Worm (Caenorhabditis elegans): ENCODE results near the gene ttr-18.

DNA sequence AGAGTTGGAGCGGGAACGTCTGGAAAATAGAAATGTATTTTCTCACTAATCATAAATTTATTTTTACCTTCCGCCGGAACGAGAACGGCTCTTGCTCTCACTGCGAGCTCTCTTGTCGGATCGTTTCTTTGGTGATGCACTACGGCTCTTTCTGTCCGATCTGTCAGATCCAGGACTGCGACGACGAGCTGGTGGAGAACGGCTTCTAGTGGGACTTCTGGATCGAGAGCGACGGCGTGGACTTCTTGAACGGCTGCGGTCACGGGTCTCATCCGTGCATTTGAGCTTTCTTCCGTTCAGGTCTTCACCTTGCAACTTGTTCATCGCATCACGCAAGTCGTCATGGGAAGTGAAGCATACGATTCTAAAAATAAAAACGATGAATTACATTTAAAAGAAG is 34.8 kb downstream of the ttr-18 start:
- TF ChIP-seq ceh-13 (GFP tag; optimal IDR thresholded peaks at IDR 0.05) (no peak), ama-1 (optimal IDR thresholded peaks at IDR 0.05) (no peak), scrt-1 (GFP tag; IDR thresholded peaks at IDR 0.05) (no peak), aly-1 (tag; optimal IDR thresholded peaks at IDR 0.05) (no peak), sea-1 (GFP tag; conservative IDR thresholded peaks at IDR 0.05) (no peak), ceh-36 (tag; optimal IDR thresholded peaks at IDR 0.05) (no peak), pes-1 (GFP tag; IDR thresholded peaks at IDR 0.05) (no peak), hmg-4 (GFP tag; optimal IDR thresholded peaks at IDR 0.05) (no peak), tra-4 (tag; optimal IDR thresholded peaks at IDR 0.05) (no peak), tbx-11 (GFP tag; IDR thresholded peaks at IDR 0.05) (no peak), F13C5.2 (tag; optimal IDR thresholded peaks at IDR 0.05) (no peak)
